Worm (Caenorhabditis elegans) whole organism, L4/young adult: ENCODE data around the gene clec-49.

Source experiments
- W03F9.2 ChIP-seq: fragments of 150-350 bp; optimal IDR thresholded peaks from 2 replicates; lab custom pipeline; 2014; ENCODE audit warnings: missing biosample characterization, missing genetic modification characterization
- dao-5 ChIP-seq: sonication (generic microtip); optimal IDR thresholded peaks from 2 replicates; lab custom pipeline; 2016; ENCODE audit warnings: missing genotype, missing genetic modification characterization, moderate library complexity, missing compliant biosample characterization
- him-1 ChIP-seq: sonication (generic microtip); optimal IDR thresholded peaks from 2 replicates; lab custom pipeline; 2016; ENCODE audit warnings: missing genotype, missing genetic modification reagents, missing genetic modification characterization, missing compliant biosample characterization

clec-49 gene

ce11 chrV:19754331-19754730 lies 3.3 kb upstream of the clec-49 start:
- no peak for TF ChIP-seq dao-5 (tag; lab: Kevin White, UChicago)
- TF ChIP-seq W03F9.2 (tag; lab: Kevin White, UChicago): no peak
- no peak for TF ChIP-seq him-1 (tag; lab: Kevin White, UChicago)

- no peak for TF ChIP-seq dao-5 (tag; lab: Kevin White, UChicago)
- TF ChIP-seq him-1 (tag; lab: Kevin White, UChicago): no peak
- TF ChIP-seq W03F9.2 (tag; lab: Kevin White, UChicago): no peak
Measured at ce11 chrV:19752879-19753278, 1.9 kb upstream of the clec-49 start.

DNA sequence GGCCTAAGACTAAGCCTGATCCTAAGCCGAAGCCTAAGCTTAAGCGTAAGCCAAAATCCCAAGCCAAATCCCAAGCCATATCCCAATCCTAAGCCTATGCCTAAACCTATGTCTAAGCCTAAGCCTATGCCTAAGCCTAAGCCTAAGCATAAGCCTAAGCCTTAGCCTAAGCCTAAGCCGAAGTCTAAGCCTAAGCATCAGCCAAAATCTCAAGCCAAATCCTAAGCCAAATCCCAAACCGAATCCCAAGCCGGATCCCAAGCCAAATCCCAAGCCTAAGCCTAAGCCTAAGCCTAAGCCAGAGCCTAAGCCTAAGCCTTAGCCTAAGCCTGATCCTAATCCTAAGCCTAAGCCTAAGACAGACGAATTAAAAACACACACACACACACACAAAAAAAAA lies 3.9 kb downstream of the clec-49 start:
- TF ChIP-seq W03F9.2 (tag; lab: Kevin White, UChicago) (no peak), him-1 (tag; lab: Kevin White, UChicago) (no peak), dao-5 (tag; lab: Kevin White, UChicago) (no peak)

DNA sequence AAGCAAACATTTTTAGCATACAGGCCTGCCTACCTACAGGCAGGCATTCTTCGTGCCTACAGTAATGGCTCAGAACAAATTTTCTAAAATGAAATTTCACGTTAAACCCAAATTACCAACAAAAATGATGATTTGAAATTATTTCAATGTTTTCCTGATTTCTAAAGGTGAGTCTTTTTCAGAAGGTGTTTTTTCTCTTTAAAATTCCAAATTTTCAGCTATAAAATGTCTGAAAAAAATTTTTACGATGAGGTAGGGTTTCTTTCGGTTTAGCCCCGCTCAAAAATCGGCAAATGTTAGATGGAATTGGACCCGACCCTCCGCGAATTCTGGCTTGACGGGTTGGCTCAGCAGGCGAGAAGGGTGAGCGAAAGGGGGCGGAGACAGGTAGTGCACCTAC lies 5.2 kb downstream of the clec-49 start, which contains the start of gene W04E12.5:
Gene W04E12.5, plus strand, starts transcription at position 301 of the 400 bp plus-strand sequence.
- no peak for TF ChIP-seq dao-5 (tag; lab: Kevin White, UChicago)
- TF ChIP-seq him-1 (tag; lab: Kevin White, UChicago): no peak
- TF ChIP-seq W03F9.2 (tag; lab: Kevin White, UChicago): no peak

DNA sequence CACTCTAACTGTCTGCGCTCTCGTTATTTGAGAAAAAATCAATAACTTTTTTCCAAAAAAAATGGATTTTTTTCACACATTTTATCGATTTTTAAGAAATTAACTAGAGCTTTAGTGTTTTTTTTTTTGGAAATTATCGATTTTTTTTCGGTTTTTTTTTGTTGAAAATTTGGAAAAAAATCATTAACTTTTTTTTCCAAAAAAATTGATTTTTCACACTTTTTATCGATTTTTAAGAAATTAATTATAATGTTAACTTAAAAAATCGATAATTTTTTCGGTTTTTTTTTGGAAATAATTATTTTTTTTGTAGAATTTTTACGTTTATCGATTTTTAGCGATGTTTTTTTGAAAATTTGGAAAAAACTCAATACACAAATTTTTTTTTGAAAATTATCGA lies 6.8 kb downstream of the clec-49 start:
- TF ChIP-seq W03F9.2 (tag; lab: Kevin White, UChicago): no peak
- no peak for TF ChIP-seq dao-5 (tag; lab: Kevin White, UChicago)
- no peak for TF ChIP-seq him-1 (tag; lab: Kevin White, UChicago)

DNA sequence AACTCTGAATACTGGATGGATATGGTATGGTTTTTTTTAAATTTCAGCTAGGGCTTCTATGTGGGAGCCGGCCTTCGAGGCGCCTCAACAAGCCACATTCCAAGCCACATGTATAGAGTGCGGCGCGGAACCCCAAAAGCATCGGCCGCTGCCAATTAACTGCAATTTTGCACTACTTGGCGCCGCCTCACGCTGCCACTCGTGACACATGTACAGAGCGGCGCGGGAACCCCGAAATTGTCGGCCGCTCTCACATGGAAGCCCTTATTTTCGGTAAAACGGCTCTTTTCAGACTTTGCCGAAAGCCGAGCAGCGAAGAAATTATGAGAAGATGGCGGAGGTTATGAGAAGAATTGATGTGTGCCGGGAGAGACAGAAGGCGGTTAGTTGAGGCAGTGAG lies 7.2 kb downstream of the clec-49 start:
- TF ChIP-seq W03F9.2 (tag; lab: Kevin White, UChicago) (no peak), him-1 (tag; lab: Kevin White, UChicago) (no peak), dao-5 (tag; lab: Kevin White, UChicago) (no peak)

DNA sequence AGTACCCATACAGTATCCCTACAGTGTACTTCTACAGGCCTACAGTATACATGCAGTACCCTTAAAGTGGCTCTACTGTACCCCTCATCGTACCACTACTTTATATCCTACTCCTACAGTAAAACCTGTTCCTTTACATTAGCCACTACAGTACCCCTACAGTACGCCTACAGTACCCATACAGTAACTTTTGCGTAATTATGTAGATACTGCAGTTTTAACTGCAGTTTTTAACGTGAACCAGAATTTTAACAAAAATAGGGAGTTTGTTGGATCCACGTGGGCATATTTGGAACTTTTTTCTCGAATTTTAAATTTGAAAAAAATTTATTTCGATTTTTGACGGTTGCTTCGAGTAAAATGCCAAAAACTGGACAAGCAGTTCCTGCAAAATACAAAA lies 7.7 kb downstream of the clec-49 start, which contains the start of gene W04E12.4:
Gene W04E12.4, plus strand, starts transcription at position 301 of the 400 bp plus-strand sequence.
- TF ChIP-seq him-1 (tag; lab: Kevin White, UChicago) (no peak), W03F9.2 (tag; lab: Kevin White, UChicago) (no peak), dao-5 (tag; lab: Kevin White, UChicago) (no peak)

DNA sequence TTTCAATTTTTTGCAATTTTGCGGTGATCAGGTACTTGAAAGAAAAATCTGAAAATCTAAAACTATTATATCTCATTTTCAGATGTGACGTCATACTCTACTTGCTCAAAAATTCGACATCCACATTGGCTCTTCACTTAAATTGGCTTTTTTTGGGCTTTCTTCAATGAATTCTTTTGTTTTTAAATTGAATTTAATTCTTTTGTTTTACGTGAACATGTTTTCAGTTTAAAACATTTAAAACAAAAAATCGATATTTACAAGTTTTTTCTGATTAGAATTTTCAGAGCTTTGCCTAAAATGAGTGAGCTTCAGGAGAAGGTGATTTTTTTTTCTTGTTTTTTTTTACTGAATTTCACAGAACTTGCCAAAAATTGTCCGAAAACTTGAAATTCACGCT lies 9.4 kb downstream of the clec-49 start, which contains the start of gene W04E12.3:
Gene W04E12.3, plus strand, starts transcription at position 301 of the 400 bp plus-strand sequence.
- no peak for TF ChIP-seq dao-5 (tag; lab: Kevin White, UChicago)
- TF ChIP-seq W03F9.2 (tag; lab: Kevin White, UChicago): no peak
- TF ChIP-seq him-1 (tag; lab: Kevin White, UChicago): no peak

DNA sequence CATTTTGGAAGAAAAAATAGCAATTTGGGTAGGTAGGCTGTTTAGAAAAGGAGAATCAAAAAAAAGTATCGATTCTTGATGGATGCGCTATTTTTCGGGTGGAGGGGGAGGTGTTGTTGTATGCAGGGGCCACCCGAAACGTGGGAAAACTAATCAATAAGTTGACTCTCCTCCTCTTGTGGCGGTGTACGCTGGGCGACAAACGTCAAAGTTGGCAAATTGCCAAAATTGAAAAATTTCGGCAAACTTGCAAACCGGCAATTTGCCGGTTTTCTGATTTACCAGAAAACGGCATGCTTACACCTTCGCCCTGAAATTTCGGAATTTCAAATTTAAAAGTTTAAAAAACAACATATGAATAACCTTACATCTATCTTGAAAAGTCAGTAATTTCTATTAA lies 10.0 kb downstream of the clec-49 start, which contains the start of gene W04E12.2:
Gene W04E12.2, minus strand, starts transcription at position 101 of the 400 bp plus-strand sequence.
- TF ChIP-seq dao-5 (tag; lab: Kevin White, UChicago): no peak
- TF ChIP-seq W03F9.2 (tag; lab: Kevin White, UChicago): no peak
- no peak for TF ChIP-seq him-1 (tag; lab: Kevin White, UChicago)

ce11 chrV:19738117-19738516 lies 12.9 kb downstream of the clec-49 start, which contains the start of gene fbxa-131:
Gene fbxa-131 (plus strand): TSS chrV:19738417.
- no peak for TF ChIP-seq dao-5 (tag; lab: Kevin White, UChicago)
- TF ChIP-seq W03F9.2 (tag; lab: Kevin White, UChicago): no peak
- no peak for TF ChIP-seq him-1 (tag; lab: Kevin White, UChicago)

- no peak for TF ChIP-seq him-1 (tag; lab: Kevin White, UChicago)
- no peak for TF ChIP-seq dao-5 (tag; lab: Kevin White, UChicago)
- no peak for TF ChIP-seq W03F9.2 (tag; lab: Kevin White, UChicago)
Measured at ce11 chrV:19737458-19737857, 13.6 kb downstream of the clec-49 start, which contains the start of gene W04E12.7. Gene W04E12.7 (minus strand): TSS chrV:19737558.

DNA sequence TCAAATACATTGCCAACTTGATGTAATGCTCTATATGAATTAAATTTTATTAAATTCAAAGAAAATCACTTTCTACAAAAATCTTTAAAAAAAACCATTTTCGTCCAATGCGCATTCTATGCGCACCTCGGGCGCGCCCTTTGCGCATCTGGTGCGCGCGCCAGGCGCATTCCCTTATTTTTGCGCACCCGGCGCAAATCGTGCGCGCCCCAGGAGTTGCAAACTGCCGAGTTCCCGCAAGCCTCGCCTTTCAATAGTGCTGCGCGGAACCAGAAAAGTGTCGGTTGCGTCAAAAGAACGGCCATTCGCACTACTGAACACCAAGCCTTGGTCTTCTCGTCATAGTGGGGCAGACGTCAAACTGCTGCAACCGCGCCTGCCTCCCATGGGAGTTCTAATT lies 17.3 kb downstream of the clec-49 start:
- no peak for TF ChIP-seq dao-5 (tag; lab: Kevin White, UChicago)
- TF ChIP-seq W03F9.2 (tag; lab: Kevin White, UChicago): no peak
- TF ChIP-seq him-1 (tag; lab: Kevin White, UChicago): no peak

- TF ChIP-seq W03F9.2 (tag; lab: Kevin White, UChicago): no peak
- TF ChIP-seq him-1 (tag; lab: Kevin White, UChicago): no peak
- no peak for TF ChIP-seq dao-5 (tag; lab: Kevin White, UChicago)
Measured at ce11 chrV:19730280-19730679, 20.7 kb downstream of the clec-49 start, which contains the start of gene Y116F11A.1. Gene Y116F11A.1 (plus strand): TSS chrV:19730580.

DNA sequence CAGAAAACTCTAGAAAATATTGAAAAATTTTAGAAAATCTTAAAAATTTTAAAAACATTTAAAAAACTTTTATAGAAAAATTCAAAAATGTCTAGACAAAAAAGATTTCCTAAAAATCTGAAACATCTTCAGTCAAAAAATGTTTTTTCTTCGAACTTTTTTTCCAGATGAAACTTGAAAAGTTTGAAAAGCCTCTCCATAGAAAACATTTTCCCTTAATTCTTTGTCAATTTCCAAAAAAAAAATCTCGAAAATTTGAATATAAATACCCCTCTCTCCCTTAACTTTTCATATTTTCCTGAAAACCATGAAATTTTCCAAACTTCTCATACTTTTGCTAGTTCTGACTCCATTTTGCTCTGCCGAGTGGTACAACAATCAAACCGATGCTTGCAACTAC lies 22.3 kb downstream of the clec-49 start, which contains the start of gene Y116F11A.3:
Gene Y116F11A.3, plus strand, starts transcription at position 301 of the 400 bp plus-strand sequence.
- no peak for TF ChIP-seq W03F9.2 (tag; lab: Kevin White, UChicago)
- TF ChIP-seq dao-5 (tag; lab: Kevin White, UChicago): no peak
- no peak for TF ChIP-seq him-1 (tag; lab: Kevin White, UChicago)
